Fruit fly (Drosophila melanogaster): Measurements from ENCODE around the gene Lsp1beta.

Lsp1beta gene

DNA sequence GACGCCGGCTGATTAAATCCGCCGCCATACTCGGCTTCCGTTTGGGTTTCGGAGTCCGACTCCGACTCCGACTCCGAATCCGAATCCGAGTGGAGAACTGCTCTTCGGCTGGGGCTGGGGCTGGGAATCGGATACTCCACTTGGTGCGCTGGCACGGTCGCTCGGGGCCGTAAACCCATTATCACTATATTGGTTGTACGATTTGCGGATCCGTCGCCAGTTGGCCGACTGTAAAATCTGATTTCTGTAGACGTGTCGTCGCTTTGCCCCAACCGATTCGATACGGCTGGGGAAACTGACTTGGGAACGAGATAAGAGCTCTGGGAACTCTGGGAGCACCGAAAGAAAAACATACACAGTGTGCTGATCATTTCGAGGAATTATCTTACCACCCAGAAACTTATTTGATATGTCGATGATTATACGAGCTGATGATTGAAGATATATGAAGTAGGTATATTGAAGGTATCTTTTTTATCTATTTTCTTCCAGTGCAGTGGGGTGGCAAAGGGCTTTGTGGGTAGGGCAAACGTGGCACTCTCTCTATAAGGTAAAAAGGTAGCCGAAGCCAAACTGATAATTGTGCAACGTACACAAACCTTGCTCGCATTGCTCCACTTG lies 40.3 kb upstream of the Lsp1beta start (continued):
- TF ChIP-seq sens (GFP tag) (peak; percentile 89), seq (GFP tag; IDR thresholded peaks at IDR 0.05) (no peak), CG34224 (GFP tag; IDR thresholded peaks at IDR 0.05; ENCODE audit: partially characterized antibody) (no peak), Myb (GFP tag; optimal IDR thresholded peaks at IDR 0.05) (peak; percentile 11), trh (GFP tag; optimal IDR thresholded peaks at IDR 0.05) (no peak), Pdp1 (GFP tag; optimal IDR thresholded peaks at IDR 0.05) (peak; percentile 56 to 57), ato (GFP tag; IDR thresholded peaks at IDR 0.05; ENCODE audit: partially characterized antibody) (no peak), CG14441 (GFP tag; IDR thresholded peaks at IDR 0.05) (peak; percentile 67), ap (GFP tag; IDR thresholded peaks at IDR 0.05) (peak; percentile 59; the same call in 1 of the 2 replicates), Hsf (GFP tag; optimal IDR thresholded peaks at IDR 0.05) (peak; percentile 53), nerfin-2 (GFP tag; IDR thresholded peaks at IDR 0.05; ENCODE audit: partially characterized antibody) (no peak), caup (GFP tag; optimal IDR thresholded peaks at IDR 0.05; ENCODE audit: severe bottlenecking) (peak; percentile 37), Doc3 (GFP tag; IDR thresholded peaks at IDR 0.05; ENCODE audit: partially characterized antibody) (no peak), CG10654 (GFP tag; optimal IDR thresholded peaks at IDR 0.05) (no peak), zen2 (GFP tag; IDR thresholded peaks at IDR 0.05; ENCODE audit: partially characterized antibody) (no peak), CG8290 (GFP tag; optimal IDR thresholded peaks at IDR 0.05) (peak; percentile 30), CG8290 (tag; optimal IDR thresholded peaks at IDR 0.05) (peak in 1 of 2 experiments; percentile 57), Drgx (GFP tag; IDR thresholded peaks at IDR 0.05) (no peak), CG1024 (GFP tag; IDR thresholded peaks at IDR 0.05) (0 out of 2 replicates have a peak, but pooled peaks have one; percentile 23), rib (GFP tag; IDR thresholded peaks at IDR 0.05) (no peak), aop (GFP tag; IDR thresholded peaks at IDR 0.05) (no peak), Atf3 (GFP tag; optimal IDR thresholded peaks at IDR 0.05) (peak; percentile 48), CG7963 (GFP tag; IDR thresholded peaks at IDR 0.05; ENCODE audit: partially characterized antibody) (no peak), CG1832 (GFP tag; optimal IDR thresholded peaks at IDR 0.05) (no peak), CG13894 (tag; optimal IDR thresholded peaks at IDR 0.05) (no peak), ash1 (GFP tag; optimal IDR thresholded peaks at IDR 0.05) (no peak), odd (GFP tag; optimal IDR thresholded peaks at IDR 0.05) (peak; percentile 46), CG33213 (GFP tag; optimal IDR thresholded peaks at IDR 0.05) (peak; percentile 4), usp (GFP tag; optimal IDR thresholded peaks at IDR 0.05) (no peak), lilli (GFP tag; optimal IDR thresholded peaks at IDR 0.05) (peak; percentile 52), CG12236 (GFP tag; optimal IDR thresholded peaks at IDR 0.05) (no peak), CG18262 (tag; optimal IDR thresholded peaks at IDR 0.05) (peak; percentile 46), Adf1 (GFP tag; IDR thresholded peaks at IDR 0.05) (no peak), CG6272 (GFP tag; IDR thresholded peaks at IDR 0.05) (0 out of 2 replicates have a peak, but pooled peaks have one; percentile 23), CG9876 (GFP tag; optimal IDR thresholded peaks at IDR 0.05) (no peak), gsb (GFP tag; IDR thresholded peaks at IDR 0.05) (no peak), CG2889 (GFP tag; IDR thresholded peaks at IDR 0.05) (0 out of 3 replicates have a peak, but pooled peaks have one; percentile 30), CG4360 (GFP tag; IDR thresholded peaks at IDR 0.05) (no peak), danr (GFP tag; IDR thresholded peaks at IDR 0.05) (peak; percentile 39), pita (GFP tag; optimal IDR thresholded peaks at IDR 0.05) (no peak), H2.0 (GFP tag; IDR thresholded peaks at IDR 0.05) (peak; percentile 41; the same call in 1 of the 2 replicates), CG10321 (GFP tag; IDR thresholded peaks at IDR 0.05) (no peak), zfh2 (GFP tag; optimal IDR thresholded peaks at IDR 0.05) (no peak), ERR (GFP tag; optimal IDR thresholded peaks at IDR 0.05) (no peak), tio (GFP tag; optimal IDR thresholded peaks at IDR 0.05) (no peak), vvl (GFP tag; IDR thresholded peaks at IDR 0.05) (peak; percentile 77), CG16779 (GFP tag; IDR thresholded peaks at IDR 0.05) (no peak), Ravus (GFP tag; IDR thresholded peaks at IDR 0.05) (no peak), CG17385 (GFP tag; optimal IDR thresholded peaks at IDR 0.05) (peak; percentile 72), phol (tag; optimal IDR thresholded peaks at IDR 0.05) (peak; percentile 36), CG1792 (GFP tag; optimal IDR thresholded peaks at IDR 0.05) (no peak)

All from whole organism, embryonic.